Worm (Caenorhabditis elegans) whole organism, L1 larva: ENCODE results near the gene T14B4.1.

Experiments
- C04F5.9 ChIP-seq: sonication (generic microtip); optimal IDR thresholded peaks from 2 replicates; lab custom pipeline; 2016; ENCODE audit warnings: missing genetic modification characterization, missing compliant biosample characterization
- C34B4.2 ChIP-seq: sonication (generic microtip); optimal IDR thresholded peaks from 2 replicates; lab custom pipeline; 2017; ENCODE audit warnings: mild to moderate bottlenecking, missing genetic modification characterization, missing compliant biosample characterization
- F16B12.6 ChIP-seq: fragments of 150-350 bp; optimal IDR thresholded peaks from 2 replicates; lab custom pipeline; 2014; ENCODE audit warnings: missing biosample characterization, missing genetic modification characterization
- ama-1 ChIP-seq: fragments of 150-350 bp; optimal IDR thresholded peaks from 2 replicates; lab custom pipeline; 2014
- blmp-1 ChIP-seq: fragments of 150-350 bp; optimal IDR thresholded peaks from 2 replicates; lab custom pipeline; 2014; ENCODE audit warnings: missing biosample characterization, missing genetic modification characterization
- ceh-8 ChIP-seq: fragments of 200-800 bp; sonication (Bioruptor generic); optimal IDR thresholded peaks from 2 replicates; lab custom pipeline; 2018; ENCODE audit warnings: mild to moderate bottlenecking, missing genetic modification characterization, moderate library complexity, missing compliant biosample characterization
- ces-1 ChIP-seq: fragments of 150-350 bp; optimal IDR thresholded peaks from 2 replicates; lab custom pipeline; 2014; ENCODE audit warnings: missing biosample characterization, missing genetic modification reagents, missing genetic modification characterization
- dpl-1 ChIP-seq, 3 experiments: fragments of 150-350 bp in 2 of 3; sonication (generic microtip) in 1 of 3; optimal IDR thresholded peaks; 2 replicates each; lab custom pipeline; 2014 to 2017; ENCODE audit warnings: missing biosample characterization in 3 of 3, missing genetic modification characterization in 3 of 3, missing genetic modification reagents in 3 of 3
- dsc-1 ChIP-seq: sonication (generic microtip); optimal IDR thresholded peaks from 2 replicates; lab custom pipeline; 2016; ENCODE audit warnings: mild to moderate bottlenecking, missing genetic modification characterization, missing compliant biosample characterization
- efl-1 ChIP-seq, 4 experiments: fragments of 150-350 bp; optimal IDR thresholded peaks in 3 of 4; peaks in 1 of 4; 1 replicate in 1 of 4; 2 replicates in 3 of 4; lab custom pipeline; 2014; ENCODE audit warnings: missing biosample characterization in 2 of 4, missing genetic modification characterization in 2 of 4, missing genetic modification reagents in 2 of 4
- egl-13 ChIP-seq: sonication (generic microtip); optimal IDR thresholded peaks from 2 replicates; lab custom pipeline; 2016; ENCODE audit warnings: missing genotype, missing genetic modification reagents, missing genetic modification characterization, missing compliant biosample characterization
- egl-27 ChIP-seq, 2 experiments: fragments of 150-350 bp in 1 of 2; sonication (generic microtip); optimal IDR thresholded peaks; 3 replicates each; lab custom pipeline; 2017 to 2018; ENCODE audit warnings: missing biosample characterization in 2 of 2, missing genetic modification characterization in 2 of 2, missing genetic modification reagents in 2 of 2
- fkh-10 ChIP-seq: sonication (generic microtip); optimal IDR thresholded peaks from 2 replicates; lab custom pipeline; 2017; ENCODE audit warnings: missing biosample characterization, missing genetic modification reagents, missing genetic modification characterization
- fkh-4 ChIP-seq: sonication (generic microtip); optimal IDR thresholded peaks from 2 replicates; lab custom pipeline; 2016; ENCODE audit warnings: missing compliant biosample characterization, missing genetic modification characterization, borderline replicate concordance
- fkh-8 ChIP-seq: sonication (generic microtip); optimal IDR thresholded peaks from 2 replicates; lab custom pipeline; 2016; ENCODE audit warnings: mild to moderate bottlenecking, missing genetic modification characterization, missing compliant biosample characterization
- fos-1 ChIP-seq: fragments of 150-350 bp; optimal IDR thresholded peaks from 2 replicates; lab custom pipeline; 2014; ENCODE audit warnings: missing biosample characterization, missing genetic modification characterization
- grh-1 ChIP-seq: fragments of 200-800 bp; sonication (Bioruptor generic); IDR thresholded peaks from 2 replicates; pipeline ENCODE4 v1.3.6; 2022; ENCODE audit warnings: missing genetic modification reagents, missing genetic modification characterization, missing compliant biosample characterization
- hlh-4 ChIP-seq: sonication (generic microtip); optimal IDR thresholded peaks from 2 replicates; lab custom pipeline; 2016; ENCODE audit warnings: mild to moderate bottlenecking, missing genetic modification characterization, missing compliant biosample characterization
- hpl-2 ChIP-seq: fragments of 150-350 bp; optimal IDR thresholded peaks from 2 replicates; lab custom pipeline; 2014; ENCODE audit warnings: missing biosample characterization, missing genetic modification reagents, missing genetic modification characterization
- isw-1 ChIP-seq: fragments of 200-800 bp; sonication (Bioruptor generic); IDR thresholded peaks from 2 replicates; pipeline ENCODE4 v1.3.6; 2022; ENCODE audit warnings: missing genetic modification characterization, missing compliant biosample characterization
- lin-14 ChIP-seq: fragments of 200-800 bp; sonication (Bioruptor generic); optimal IDR thresholded peaks from 2 replicates; lab custom pipeline; 2018; ENCODE audit warnings: mild to moderate bottlenecking, missing genetic modification characterization, moderate library complexity, missing compliant biosample characterization
- lin-39 ChIP-seq: fragments of 150-350 bp; optimal IDR thresholded peaks from 2 replicates; lab custom pipeline; 2014; ENCODE audit warnings: missing biosample characterization, missing genetic modification reagents, missing genetic modification characterization
- mab-9 ChIP-seq: fragments of 200-800 bp; sonication (Bioruptor generic); IDR thresholded peaks from 2 replicates; pipeline ENCODE4 v1.3.6; 2022; ENCODE audit warnings: missing genetic modification reagents, missing genetic modification characterization, missing compliant biosample characterization
- mdl-1 ChIP-seq, 2 experiments: fragments of 150-350 bp; optimal IDR thresholded peaks; 2 replicates each; lab custom pipeline; 2014 to 2017; ENCODE audit warnings: missing biosample characterization in 2 of 2, missing genetic modification characterization in 2 of 2, inconsistent platforms in 1 of 2
- mep-1 ChIP-seq: fragments of 150-350 bp; optimal IDR thresholded peaks from 2 replicates; lab custom pipeline; 2014; ENCODE audit warnings: missing biosample characterization, missing genetic modification characterization
- nhr-11 ChIP-seq: fragments of 150-350 bp; optimal IDR thresholded peaks from 2 replicates; lab custom pipeline; 2014; ENCODE audit warnings: missing biosample characterization, missing genetic modification characterization
- nhr-19 ChIP-seq: fragments of 200-800 bp; sonication (Bioruptor generic); conservative IDR thresholded peaks from 2 replicates; pipeline ENCODE4 v1.3.6; 2022; ENCODE audit warnings: missing genetic modification characterization, missing compliant biosample characterization
- nhr-20 ChIP-seq: sonication (generic microtip); optimal IDR thresholded peaks from 2 replicates; lab custom pipeline; 2016; ENCODE audit warnings: mild to moderate bottlenecking, missing genetic modification characterization, missing compliant biosample characterization
- nhr-237 ChIP-seq: fragments of 150-350 bp; optimal IDR thresholded peaks from 2 replicates; lab custom pipeline; 2014; ENCODE audit warnings: missing biosample characterization, missing genetic modification characterization
- nhr-47 ChIP-seq: sonication (generic microtip); optimal IDR thresholded peaks from 2 replicates; lab custom pipeline; 2016; ENCODE audit warnings: mild to moderate bottlenecking, missing genetic modification characterization, moderate library complexity, missing compliant biosample characterization
- nhr-71 ChIP-seq: sonication (generic microtip); optimal IDR thresholded peaks from 2 replicates; lab custom pipeline; 2016; ENCODE audit warnings: mild to moderate bottlenecking, missing genetic modification characterization, moderate library complexity, missing compliant biosample characterization
- nhr-77 ChIP-seq: fragments of 150-350 bp; optimal IDR thresholded peaks from 2 replicates; lab custom pipeline; 2014; ENCODE audit warnings: missing biosample characterization, missing genetic modification characterization
- nhr-84 ChIP-seq: sonication (generic microtip); optimal IDR thresholded peaks from 2 replicates; lab custom pipeline; 2017; ENCODE audit warnings: missing biosample characterization, missing genetic modification characterization
- nhr-85 ChIP-seq: sonication (generic microtip); peaks from one replicate; lab custom pipeline; 2016; ENCODE audit warnings: missing genetic modification characterization, inconsistent platforms, missing compliant biosample characterization
- pag-3 ChIP-seq: sonication (generic microtip); optimal IDR thresholded peaks from 2 replicates; lab custom pipeline; 2017; ENCODE audit warnings: missing genetic modification characterization, mild to moderate bottlenecking, missing compliant biosample characterization, antibody characterized with exemption, borderline replicate concordance; ENCODE audit not compliant: insufficient read depth
- pax-3 ChIP-seq: fragments of 200-800 bp; sonication (Bioruptor generic); optimal IDR thresholded peaks from 2 replicates; lab custom pipeline; 2018; ENCODE audit warnings: mild to moderate bottlenecking, missing genetic modification characterization, moderate library complexity, missing compliant biosample characterization
- pqm-1 ChIP-seq: sonication (generic microtip); optimal IDR thresholded peaks from 3 replicates; lab custom pipeline; 2017; ENCODE audit warnings: missing biosample characterization, missing genetic modification characterization
- snu-23 ChIP-seq: sonication (generic microtip); optimal IDR thresholded peaks from 2 replicates; lab custom pipeline; 2016; ENCODE audit warnings: missing genetic modification characterization, missing compliant biosample characterization
- sox-4 ChIP-seq: sonication (generic microtip); optimal IDR thresholded peaks from 2 replicates; lab custom pipeline; 2016; ENCODE audit warnings: missing genetic modification characterization, missing compliant biosample characterization
- sptf-1 ChIP-seq: fragments of 150-350 bp; optimal IDR thresholded peaks from 2 replicates; lab custom pipeline; 2014; ENCODE audit warnings: missing biosample characterization, missing genetic modification characterization
- swsn-7 ChIP-seq: sonication (generic microtip); optimal IDR thresholded peaks from 2 replicates; lab custom pipeline; 2016; ENCODE audit warnings: missing genetic modification characterization, missing compliant biosample characterization
- unc-130 ChIP-seq: fragments of 150-350 bp; optimal IDR thresholded peaks from 2 replicates; lab custom pipeline; 2017; ENCODE audit warnings: missing biosample characterization, missing genetic modification characterization, inconsistent platforms
- unc-98 ChIP-seq: fragments of 200-800 bp; sonication (Bioruptor generic); IDR thresholded peaks from 2 replicates; pipeline ENCODE4 v1.3.6; 2022; ENCODE audit warnings: missing genetic modification characterization, missing compliant biosample characterization
- zip-4 ChIP-seq: fragments of 200-800 bp; sonication (Bioruptor generic); optimal IDR thresholded peaks from 2 replicates; lab custom pipeline; 2018; ENCODE audit warnings: mild to moderate bottlenecking, missing genetic modification characterization, moderate library complexity, missing compliant biosample characterization
- ztf-4 ChIP-seq: fragments of 150-350 bp; optimal IDR thresholded peaks from 2 replicates; lab custom pipeline; 2014; ENCODE audit warnings: missing biosample characterization, missing genetic modification characterization

T14B4.1 gene

ce11 chrII:6744648-6745047 lies 7.9 kb downstream of the T14B4.1 start, which contains the start of gene ins-15:
ins-15 (minus strand) TSS chrII:6744748.
- no peak for TF ChIP-seq efl-1 (optimal IDR thresholded peaks at IDR 0.05; lab: Kevin White, UChicago)
- TF ChIP-seq efl-1 (GFP tag; optimal IDR thresholded peaks at IDR 0.05 in 1 of 2; lab: Kevin White, UChicago) = peak in 1 of 2 experiments; percentile 12
- no peak for TF ChIP-seq ama-1 (lab: Kevin White, UChicago)
- no peak for TF ChIP-seq F16B12.6 (tag; lab: Kevin White, UChicago)

ce11 chrII:6745783-6746182 lies 9.1 kb downstream of the T14B4.1 start, which contains the start of gene ins-14:
ins-14 (minus strand) TSS chrII:6745814.
- TF ChIP-seq unc-130 (no peak), nhr-11 (tag; lab: Kevin White, UChicago) (no peak), nhr-77 (no peak), fkh-8 (peak; percentile 80), fkh-10 (GFP tag; lab: Kevin White, UChicago) (no peak), mab-9 (no peak), lin-14 (GFP tag; lab: Kevin White, UChicago) (no peak), efl-1 (optimal IDR thresholded peaks at IDR 0.05; lab: Kevin White, UChicago) (no peak), efl-1 (GFP tag; optimal IDR thresholded peaks at IDR 0.05 in 1 of 2; lab: Kevin White, UChicago) (peak in 1 of 2 experiments; percentile 75), fkh-4 (tag; lab: Kevin White, UChicago) (no peak), hpl-2 (GFP tag; lab: Kevin White, UChicago) (no peak), nhr-19 (GFP tag; lab: Robert Waterston, UW) (no peak), ces-1 (GFP tag; lab: Kevin White, UChicago) (no peak), pqm-1 (no peak), C04F5.9 (no peak), unc-98 (GFP tag; lab: Robert Waterston, UW) (no peak), zip-4 (GFP tag; lab: Kevin White, UChicago) (no peak), mdl-1 (tag; optimal IDR thresholded peaks at IDR 0.05; lab: Kevin White, UChicago) (no peak), swsn-7 (tag; lab: Kevin White, UChicago) (no peak), nhr-237 (tag; lab: Kevin White, UChicago) (no peak), fos-1 (tag; lab: Kevin White, UChicago) (peak; percentile 33), nhr-20 (tag; lab: Kevin White, UChicago) (peak; percentile 4), pax-3 (tag; lab: Kevin White, UChicago) (peak; percentile 50), nhr-84 (tag; lab: Kevin White, UChicago) (no peak), nhr-85 (tag; lab: Kevin White, UChicago) (no peak), sox-4 (tag; lab: Kevin White, UChicago) (peak; percentile 28), pag-3 (tag; lab: Kevin White, UChicago) (no peak), mep-1 (tag; lab: Kevin White, UChicago) (no peak), dsc-1 (peak; percentile 96), egl-13 (tag; lab: Kevin White, UChicago) (peak; percentile 60), nhr-71 (peak; percentile 53), nhr-47 (tag; lab: Kevin White, UChicago) (no peak), grh-1 (no peak), blmp-1 (tag; lab: Kevin White, UChicago) (no peak)

ce11 chrII:6746404-6746803 lies 9.7 kb downstream of the T14B4.1 start, which contains the start of gene F41G3.5:
F41G3.5 (plus strand) TSS chrII:6746704.
- TF ChIP-seq ztf-4 (tag; lab: Kevin White, UChicago) (no peak), hlh-4 (tag; lab: Kevin White, UChicago) (no peak), C34B4.2 (tag; lab: Kevin White, UChicago) (no peak), dpl-1 (GFP tag; optimal IDR thresholded peaks at IDR 0.05; lab: Kevin White, UChicago) (no peak), snu-23 (GFP tag; lab: Kevin White, UChicago) (no peak), sptf-1 (tag; lab: Kevin White, UChicago) (no peak), egl-27 (tag; optimal IDR thresholded peaks at IDR 0.05; lab: Kevin White, UChicago) (no peak), lin-39 (tag; lab: Kevin White, UChicago) (no peak), isw-1 (GFP tag; lab: Robert Waterston, UW) (no peak), ceh-8 (no peak), mab-9 (no peak), nhr-47 (tag; lab: Kevin White, UChicago) (no peak), fkh-8 (no peak)
- TF ChIP-seq, all 84 proteins: peak for 0
